Fruit fly (Drosophila melanogaster) whole organism, prepupa: ENCODE data around the gene CG43149.
A peak's percentile ranks its signal among the peaks of the same experiment; 100 is the strongest.

ENCODE experiments used
- CG10669 ChIP-seq: fragments of 200-800 bp; sonication (Bioruptor generic); optimal IDR thresholded peaks from 3 replicates; lab custom pipeline; 2018; ENCODE audit warnings: missing biosample characterization, mild to moderate bottlenecking, missing genetic modification characterization, moderate library complexity
- CG11294 ChIP-seq: fragments of 200-800 bp; sonication (Bioruptor generic); IDR thresholded peaks from 2 replicates; pipeline ENCODE4 v1.3.6; 2022; ENCODE audit warnings: missing biosample characterization, missing genetic modification characterization
- CG11902 ChIP-seq: fragments of 200-800 bp; sonication (Bioruptor generic); optimal IDR thresholded peaks from 3 replicates; lab custom pipeline; 2016; ENCODE audit warnings: missing biosample characterization, missing genetic modification characterization
- CG15336 ChIP-seq: fragments of 200-800 bp; sonication (Bioruptor generic); IDR thresholded peaks from 2 replicates; pipeline ENCODE4 v1.3.6; 2022; ENCODE audit warnings: missing biosample characterization, missing genetic modification characterization
- CG16779 ChIP-seq: fragments of 200-800 bp; sonication (Bioruptor generic); optimal IDR thresholded peaks from 3 replicates; lab custom pipeline; 2017; ENCODE audit warnings: missing biosample characterization, mild to moderate bottlenecking, missing genetic modification characterization
- CG3032 ChIP-seq: fragments of 200-800 bp; optimal IDR thresholded peaks from 2 replicates; lab custom pipeline; 2019; ENCODE audit warnings: missing biosample characterization, mild to moderate bottlenecking, missing genetic modification characterization, moderate library complexity
- CG31627 ChIP-seq: fragments of 200-800 bp; sonication (Bioruptor generic); optimal IDR thresholded peaks from 3 replicates; lab custom pipeline; 2016; ENCODE audit warnings: missing biosample characterization, missing genetic modification characterization
- CG32006 ChIP-seq: fragments of 200-800 bp; sonication (Bioruptor generic); optimal IDR thresholded peaks from 3 replicates; lab custom pipeline; 2017; ENCODE audit warnings: missing biosample characterization, mild to moderate bottlenecking, missing genetic modification characterization
- CG34406 ChIP-seq: fragments of 200-800 bp; sonication (Bioruptor generic); optimal IDR thresholded peaks from 3 replicates; lab custom pipeline; 2016; ENCODE audit warnings: missing biosample characterization, missing genetic modification characterization
- CG3919 ChIP-seq: fragments of 200-800 bp; sonication (Bioruptor generic); optimal IDR thresholded peaks from 3 replicates; lab custom pipeline; 2016; ENCODE audit warnings: missing biosample characterization, missing genetic modification characterization
- CG4318 ChIP-seq: fragments of 200-800 bp; sonication (Bioruptor generic); optimal IDR thresholded peaks from 3 replicates; lab custom pipeline; 2017; ENCODE audit warnings: missing biosample characterization, mild to moderate bottlenecking, missing genetic modification characterization
- CG6163 ChIP-seq: fragments of 200-800 bp; sonication (Bioruptor generic); IDR thresholded peaks from 3 replicates; pipeline ENCODE4 v1.3.6; 2022; ENCODE audit warnings: missing biosample characterization, missing genetic modification characterization
- CG6276 ChIP-seq: fragments of 200-800 bp; sonication (Bioruptor generic); optimal IDR thresholded peaks from 2 replicates; lab custom pipeline; 2017; ENCODE audit warnings: missing biosample characterization, mild to moderate bottlenecking, missing genetic modification characterization
- CG6792 ChIP-seq: fragments of 200-800 bp; sonication (Bioruptor generic); optimal IDR thresholded peaks from 3 replicates; lab custom pipeline; 2016; ENCODE audit warnings: missing biosample characterization, missing genetic modification characterization
- CG7368 ChIP-seq: fragments of 200-800 bp; sonication (Bioruptor generic); optimal IDR thresholded peaks from 3 replicates; lab custom pipeline; 2016; ENCODE audit warnings: missing biosample characterization, missing genetic modification characterization
- CG8319 ChIP-seq: fragments of 200-800 bp; sonication (Bioruptor generic); optimal IDR thresholded peaks from 3 replicates; lab custom pipeline; 2016; ENCODE audit warnings: missing biosample characterization, missing genetic modification characterization
- CG8632 ChIP-seq: fragments of 200-800 bp; sonication (Bioruptor generic); optimal IDR thresholded peaks from 3 replicates; lab custom pipeline; 2016; ENCODE audit warnings: missing biosample characterization, missing genetic modification characterization
- Eip75B ChIP-seq: fragments of 200-800 bp; sonication (Bioruptor generic); optimal IDR thresholded peaks from 3 replicates; lab custom pipeline; 2016; ENCODE audit warnings: missing biosample characterization, missing genetic modification characterization
- Eip93F ChIP-seq: fragments of 200-800 bp; sonication (Bioruptor generic); optimal IDR thresholded peaks from 2 replicates; lab custom pipeline; 2016; ENCODE audit warnings: missing biosample characterization, mild to moderate bottlenecking, missing genetic modification characterization
- Ets21C ChIP-seq: fragments of 200-800 bp; sonication (Bioruptor generic); optimal IDR thresholded peaks from 3 replicates; lab custom pipeline; 2016; ENCODE audit warnings: missing biosample characterization, missing genetic modification characterization
- Ets96B ChIP-seq: fragments of 200-800 bp; optimal IDR thresholded peaks from 2 replicates; lab custom pipeline; 2019; ENCODE audit warnings: missing biosample characterization, mild to moderate bottlenecking, missing genetic modification characterization, moderate library complexity
- Gug ChIP-seq: fragments of 200-800 bp; sonication (Bioruptor generic); IDR thresholded peaks from 2 replicates; pipeline ENCODE4 v1.3.6; 2022; ENCODE audit warnings: missing biosample characterization, missing genetic modification characterization
- Hr38 ChIP-seq: sonication (Bioruptor generic); optimal IDR thresholded peaks from 2 replicates; lab custom pipeline; 2016; ENCODE audit warnings: missing biosample characterization, missing genetic modification characterization
- Hr39 ChIP-seq: fragments of 200-800 bp; sonication (Bioruptor generic); optimal IDR thresholded peaks from 2 replicates; lab custom pipeline; 2016; ENCODE audit warnings: missing biosample characterization, missing genetic modification characterization
- Hr4 ChIP-seq: fragments of 200-800 bp; sonication (Bioruptor generic); optimal IDR thresholded peaks from 3 replicates; lab custom pipeline; 2016; ENCODE audit warnings: missing biosample characterization, missing genetic modification characterization
- Lpt ChIP-seq: fragments of 200-800 bp; sonication (Bioruptor generic); optimal IDR thresholded peaks from 3 replicates; lab custom pipeline; 2016; ENCODE audit warnings: missing biosample characterization, missing genetic modification characterization
- Met ChIP-seq: fragments of 200-800 bp; sonication (Bioruptor generic); optimal IDR thresholded peaks from 3 replicates; lab custom pipeline; 2016; ENCODE audit warnings: missing biosample characterization, missing genetic modification characterization
- OdsH ChIP-seq: fragments of 200-800 bp; sonication (Bioruptor generic); optimal IDR thresholded peaks from 3 replicates; lab custom pipeline; 2016; ENCODE audit warnings: missing biosample characterization, missing genetic modification characterization
- Smox ChIP-seq: fragments of 200-800 bp; sonication (Bioruptor generic); optimal IDR thresholded peaks from 3 replicates; lab custom pipeline; 2016; ENCODE audit warnings: missing biosample characterization, missing genetic modification characterization
- Sox102F ChIP-seq: fragments of 200-800 bp; sonication (Bioruptor generic); optimal IDR thresholded peaks from 2 replicates; lab custom pipeline; 2016; ENCODE audit warnings: missing biosample characterization, mild to moderate bottlenecking, missing genetic modification characterization
- Sox14 ChIP-seq: fragments of 200-800 bp; sonication (Bioruptor generic); optimal IDR thresholded peaks from 3 replicates; lab custom pipeline; 2016; ENCODE audit warnings: missing biosample characterization, missing genetic modification characterization
- Sox15 ChIP-seq: fragments of 200-800 bp; sonication (Bioruptor generic); optimal IDR thresholded peaks from 3 replicates; lab custom pipeline; 2016; ENCODE audit warnings: missing biosample characterization, missing genetic modification characterization
- achi ChIP-seq: fragments of 200-800 bp; sonication (Bioruptor generic); optimal IDR thresholded peaks from 3 replicates; lab custom pipeline; 2016; ENCODE audit warnings: missing biosample characterization, missing genetic modification characterization
- acj6 ChIP-seq: fragments of 200-800 bp; sonication (Bioruptor generic); optimal IDR thresholded peaks from 3 replicates; lab custom pipeline; 2016; ENCODE audit warnings: missing biosample characterization, missing genetic modification characterization
- cyc ChIP-seq: fragments of 200-800 bp; sonication (Bioruptor generic); optimal IDR thresholded peaks from 3 replicates; lab custom pipeline; 2016; ENCODE audit warnings: missing biosample characterization, missing genetic modification characterization
- dac ChIP-seq: fragments of 200-800 bp; sonication (Bioruptor generic); optimal IDR thresholded peaks from 2 replicates; lab custom pipeline; 2017; ENCODE audit warnings: missing biosample characterization, mild to moderate bottlenecking, missing genetic modification characterization
- eg ChIP-seq: fragments of 200-800 bp; sonication (Bioruptor generic); IDR thresholded peaks from 3 replicates; pipeline ENCODE4 v1.3.6; 2022; ENCODE audit warnings: missing biosample characterization, missing genetic modification characterization
- fd59A ChIP-seq: fragments of 200-800 bp; sonication (Bioruptor generic); optimal IDR thresholded peaks from 2 replicates; lab custom pipeline; 2017; ENCODE audit warnings: missing biosample characterization, mild to moderate bottlenecking, missing genetic modification characterization, missing genetic modification reagents
- fd85E ChIP-seq: fragments of 200-800 bp; sonication (Bioruptor generic); optimal IDR thresholded peaks from 3 replicates; lab custom pipeline; 2016; ENCODE audit warnings: missing biosample characterization, missing genetic modification characterization
- fkh ChIP-seq: fragments of 200-800 bp; sonication (Bioruptor generic); optimal IDR thresholded peaks from 3 replicates; lab custom pipeline; 2017; ENCODE audit warnings: missing biosample characterization, mild to moderate bottlenecking, missing genetic modification characterization, moderate library complexity
- lz ChIP-seq: fragments of 200-800 bp; sonication (Bioruptor generic); optimal IDR thresholded peaks from 3 replicates; lab custom pipeline; 2016; ENCODE audit warnings: missing biosample characterization, missing genetic modification characterization
- net ChIP-seq: fragments of 200-800 bp; sonication (Bioruptor generic); optimal IDR thresholded peaks from 3 replicates; lab custom pipeline; 2016; ENCODE audit warnings: missing biosample characterization, missing genetic modification characterization
- pdm3 ChIP-seq: fragments of 200-800 bp; sonication (Bioruptor generic); optimal IDR thresholded peaks from 3 replicates; lab custom pipeline; 2016; ENCODE audit warnings: missing biosample characterization, missing genetic modification characterization
- salr ChIP-seq, 2 experiments: fragments of 200-800 bp; sonication (Bioruptor generic); optimal IDR thresholded peaks; 3 replicates each; lab custom pipeline; 2016 to 2018; ENCODE audit warnings: missing biosample characterization in 2 of 2, missing genetic modification characterization in 2 of 2, mild to moderate bottlenecking in 1 of 2
- spab ChIP-seq: fragments of 200-800 bp; sonication (Bioruptor generic); optimal IDR thresholded peaks from 2 replicates; lab custom pipeline; 2017; ENCODE audit warnings: missing biosample characterization, mild to moderate bottlenecking, missing genetic modification characterization, missing genetic modification reagents
- svp ChIP-seq: fragments of 200-800 bp; sonication (Bioruptor generic); peaks from one replicate; lab custom pipeline; 2016; ENCODE audit warnings: missing biosample characterization, missing genetic modification characterization
- topi ChIP-seq: fragments of 200-800 bp; sonication (Bioruptor generic); optimal IDR thresholded peaks from 3 replicates; lab custom pipeline; 2016; ENCODE audit warnings: missing biosample characterization, missing genetic modification characterization
- vri ChIP-seq: fragments of 200-800 bp; sonication (Bioruptor generic); optimal IDR thresholded peaks from 3 replicates; lab custom pipeline; 2016; ENCODE audit warnings: missing biosample characterization, mild to moderate bottlenecking, missing genetic modification characterization

Gene CG43149

dm6 chr3L:71247-71646 lies 16.7 kb upstream of the CG43149 start (continued):
- TF ChIP-seq CG6163 (GFP tag; lab: Robert Waterston, UW) (0 out of 3 replicates have a peak, but pooled peaks have one; percentile 20), CG8319 (GFP tag; lab: Kevin White, UChicago) (no peak), CG32006 (no peak), eg (GFP tag; lab: Robert Waterston, UW) (no peak), achi (GFP tag; lab: Kevin White, UChicago) (peak; percentile 19), Lpt (GFP tag; lab: Kevin White, UChicago) (no peak), fd85E (GFP tag; lab: Kevin White, UChicago) (no peak), CG16779 (tag; lab: Kevin White, UChicago) (no peak), CG11902 (GFP tag; lab: Kevin White, UChicago) (no peak), CG31627 (GFP tag; lab: Kevin White, UChicago) (peak; percentile 6), Hr4 (GFP tag; lab: Kevin White, UChicago) (no peak), cyc (GFP tag; lab: Kevin White, UChicago) (no peak), Smox (GFP tag; lab: Kevin White, UChicago) (no peak), fd59A (GFP tag; lab: Kevin White, UChicago) (no peak), CG10669 (GFP tag; lab: Kevin White, UChicago) (peak; percentile 37), net (GFP tag; lab: Kevin White, UChicago) (peak; percentile 9), acj6 (GFP tag; lab: Kevin White, UChicago) (peak; percentile 20), salr (GFP tag; optimal IDR thresholded peaks at IDR 0.05; lab: Kevin White, UChicago) (no peak)

- TF ChIP-seq fd59A (GFP tag; lab: Kevin White, UChicago) (peak; percentile 14), lz (no peak), CG31627 (GFP tag; lab: Kevin White, UChicago) (no peak), Eip75B (GFP tag; lab: Kevin White, UChicago) (peak; percentile 17), salr (GFP tag; optimal IDR thresholded peaks at IDR 0.05; lab: Kevin White, UChicago) (peak in 1 of 2 experiments; percentile 25), Eip93F (GFP tag; lab: Kevin White, UChicago) (no peak), CG4318 (no peak), fd85E (GFP tag; lab: Kevin White, UChicago) (no peak), cyc (GFP tag; lab: Kevin White, UChicago) (no peak), acj6 (GFP tag; lab: Kevin White, UChicago) (no peak), eg (GFP tag; lab: Robert Waterston, UW) (no peak), CG34406 (GFP tag; lab: Kevin White, UChicago) (no peak), svp (GFP tag; lab: Kevin White, UChicago) (peak; percentile 48), achi (GFP tag; lab: Kevin White, UChicago) (no peak), pdm3 (no peak), CG11902 (GFP tag; lab: Kevin White, UChicago) (no peak), Smox (GFP tag; lab: Kevin White, UChicago) (no peak), fkh (GFP tag; lab: Kevin White, UChicago) (no peak), Sox15 (GFP tag; lab: Kevin White, UChicago) (no peak), CG3032 (tag; lab: Kevin White, UChicago) (peak; percentile 28), Met (GFP tag; lab: Kevin White, UChicago) (no peak), CG15336 (GFP tag; lab: Robert Waterston, UW) (no peak), topi (GFP tag; lab: Kevin White, UChicago) (no peak), Ets21C (no peak), CG8319 (GFP tag; lab: Kevin White, UChicago) (no peak), Hr39 (no peak), Ets96B (tag; lab: Kevin White, UChicago) (peak; percentile 39), net (GFP tag; lab: Kevin White, UChicago) (no peak), Lpt (GFP tag; lab: Kevin White, UChicago) (no peak), CG6276 (GFP tag; lab: Kevin White, UChicago) (no peak), CG7368 (no peak), Hr4 (GFP tag; lab: Kevin White, UChicago) (no peak), CG16779 (tag; lab: Kevin White, UChicago) (peak; percentile 3), Hr38 (GFP tag; lab: Kevin White, UChicago) (no peak), dac (GFP tag; lab: Kevin White, UChicago) (no peak), CG8632 (GFP tag; lab: Kevin White, UChicago) (no peak), Gug (GFP tag; lab: Robert Waterston, UW) (no peak), Sox102F (GFP tag; lab: Kevin White, UChicago) (no peak), spab (peak; percentile 47), vri (GFP tag; lab: Kevin White, UChicago) (peak; percentile 2), CG6163 (GFP tag; lab: Robert Waterston, UW) (peak; percentile 72), CG6792 (GFP tag; lab: Kevin White, UChicago) (no peak), CG32006 (no peak), OdsH (no peak), Sox14 (GFP tag; lab: Kevin White, UChicago) (no peak), CG11294 (no peak), CG3919 (no peak)
These were observed 14.8 kb upstream of the CG43149 start for dm6 chr3L:69310-69709.
